Worm (Caenorhabditis elegans) whole organism, late embryonic: Measurements from ENCODE around the gene nhr-58.

Source experiments
- C38D4.7 ChIP-seq: fragments of 200-800 bp; sonication (Bioruptor generic); optimal IDR thresholded peaks from 2 replicates; lab custom pipeline; 2018; ENCODE audit warnings: mild to moderate bottlenecking, missing genetic modification characterization, moderate library complexity, missing compliant biosample characterization
- K09A11.1 ChIP-seq: sonication (generic microtip); optimal IDR thresholded peaks from 2 replicates; lab custom pipeline; 2017; ENCODE audit warnings: antibody characterized with exemption, mild to moderate bottlenecking, missing genetic modification characterization, missing compliant biosample characterization; ENCODE audit not compliant: insufficient read depth
- T23F11.4 ChIP-seq: fragments of 200-800 bp; sonication (Bioruptor generic); optimal IDR thresholded peaks from 2 replicates; lab custom pipeline; 2018; ENCODE audit warnings: mild to moderate bottlenecking, missing genetic modification characterization, missing compliant biosample characterization
- ceh-6 ChIP-seq: fragments of 200-800 bp; sonication (Bioruptor generic); optimal IDR thresholded peaks from 2 replicates; lab custom pipeline; 2018; ENCODE audit warnings: mild to moderate bottlenecking, missing genetic modification characterization, missing compliant biosample characterization
- elt-2 ChIP-seq: sonication (generic microtip); optimal IDR thresholded peaks from 2 replicates; lab custom pipeline; 2016; ENCODE audit warnings: missing genetic modification reagents, missing genetic modification characterization, missing compliant biosample characterization
- elt-4 ChIP-seq: sonication (generic microtip); optimal IDR thresholded peaks from 2 replicates; lab custom pipeline; 2016; ENCODE audit warnings: missing genetic modification characterization, missing compliant biosample characterization
- ets-4 ChIP-seq: sonication (generic microtip); optimal IDR thresholded peaks from 2 replicates; lab custom pipeline; 2016; ENCODE audit warnings: missing genetic modification characterization, missing compliant biosample characterization
- lin-11 ChIP-seq: fragments of 200-800 bp; sonication (Bioruptor generic); optimal IDR thresholded peaks from 2 replicates; lab custom pipeline; 2018; ENCODE audit warnings: mild to moderate bottlenecking, missing genetic modification characterization, missing compliant biosample characterization
- pha-4 ChIP-seq: fragments of 150-350 bp; optimal IDR thresholded peaks from 2 replicates; lab custom pipeline; 2018; ENCODE audit warnings: missing biosample characterization, missing genetic modification reagents, missing genetic modification characterization
- ref-2 ChIP-seq: sonication (generic microtip); optimal IDR thresholded peaks from 2 replicates; lab custom pipeline; 2016; ENCODE audit warnings: missing genetic modification characterization, missing compliant biosample characterization
- sox-2 ChIP-seq: fragments of 200-800 bp; sonication (Bioruptor generic); IDR thresholded peaks from 2 replicates; pipeline ENCODE4 v1.3.6; 2022; ENCODE audit warnings: missing genetic modification reagents, missing genetic modification characterization, missing compliant biosample characterization
- tbx-2 ChIP-seq: sonication (generic microtip); optimal IDR thresholded peaks from 2 replicates; lab custom pipeline; 2016; ENCODE audit warnings: missing genetic modification characterization, missing compliant biosample characterization

- TF ChIP-seq K09A11.1 (tag; lab: Kevin White, UChicago) (no peak), lin-11 (tag; lab: Kevin White, UChicago) (no peak), elt-2 (tag; lab: Kevin White, UChicago) (no peak), T23F11.4 (GFP tag; lab: Kevin White, UChicago) (no peak), pha-4 (no peak), elt-4 (tag; lab: Kevin White, UChicago) (no peak), ceh-6 (GFP tag; lab: Kevin White, UChicago) (no peak), tbx-2 (no peak), sox-2 (GFP tag; lab: Robert Waterston, UW) (no peak), ref-2 (no peak), ets-4 (tag; lab: Kevin White, UChicago) (no peak), C38D4.7 (no peak)
These were observed 8.0 kb upstream of the nhr-58 start, which contains the start of gene lipl-3 for ce11 chrV:524058-524457.
